Worm (Caenorhabditis elegans) whole organism, early embryonic: ENCODE results near the gene folt-1.

Experiments
- B0310.2 ChIP-seq: sonication (generic microtip); optimal IDR thresholded peaks from 2 replicates; lab custom pipeline; 2016; ENCODE audit warnings: mild to moderate bottlenecking, missing genetic modification characterization, missing compliant biosample characterization
- F13C5.2 ChIP-seq: sonication (generic microtip); optimal IDR thresholded peaks from 2 replicates; lab custom pipeline; 2017; ENCODE audit warnings: mild to moderate bottlenecking, missing genetic modification characterization, inconsistent platforms, missing compliant biosample characterization
- aly-1 ChIP-seq: sonication (generic microtip); optimal IDR thresholded peaks from 2 replicates; lab custom pipeline; 2016; ENCODE audit warnings: missing genetic modification characterization, missing compliant biosample characterization
- ama-1 ChIP-seq: fragments of 150-350 bp; optimal IDR thresholded peaks from 2 replicates; lab custom pipeline; 2014
- ceh-13 ChIP-seq: fragments of 200-800 bp; sonication (Bioruptor generic); optimal IDR thresholded peaks from 2 replicates; lab custom pipeline; 2018; ENCODE audit warnings: mild to moderate bottlenecking, missing genetic modification characterization, missing compliant biosample characterization
- ceh-36 ChIP-seq: sonication (generic microtip); optimal IDR thresholded peaks from 2 replicates; lab custom pipeline; 2016; ENCODE audit warnings: missing genetic modification characterization, inconsistent platforms, missing compliant biosample characterization
- ets-7 ChIP-seq: sonication (generic microtip); optimal IDR thresholded peaks from 2 replicates; lab custom pipeline; 2016; ENCODE audit warnings: missing genotype, missing genetic modification characterization, missing compliant biosample characterization
- flt-1 ChIP-seq: fragments of 200-800 bp; sonication (Bioruptor generic); IDR thresholded peaks from 2 replicates; pipeline ENCODE4 v1.3.6; 2022; ENCODE audit warnings: missing genetic modification characterization, missing compliant biosample characterization
- hmbx-1 ChIP-seq: sonication (generic microtip); optimal IDR thresholded peaks from 2 replicates; lab custom pipeline; 2016; ENCODE audit warnings: mild to moderate bottlenecking, missing genetic modification characterization, missing compliant biosample characterization
- hmg-4 ChIP-seq: fragments of 200-800 bp; sonication (Bioruptor generic); optimal IDR thresholded peaks from 2 replicates; lab custom pipeline; 2018; ENCODE audit warnings: mild to moderate bottlenecking, missing genetic modification characterization, missing compliant biosample characterization
- hnd-1 ChIP-seq: sonication (generic microtip); optimal IDR thresholded peaks from 2 replicates; lab custom pipeline; 2016; ENCODE audit warnings: missing genetic modification characterization, missing compliant biosample characterization
- pes-1 ChIP-seq: fragments of 200-800 bp; sonication (Bioruptor generic); IDR thresholded peaks from 2 replicates; pipeline ENCODE4 v1.3.6; 2022; ENCODE audit warnings: missing genetic modification reagents, missing genetic modification characterization, missing compliant biosample characterization
- scrt-1 ChIP-seq: fragments of 200-800 bp; sonication (Bioruptor generic); IDR thresholded peaks from 2 replicates; pipeline ENCODE4 v1.3.6; 2022; ENCODE audit warnings: missing genetic modification characterization, missing compliant biosample characterization
- sea-1 ChIP-seq: fragments of 200-800 bp; sonication (Bioruptor generic); conservative IDR thresholded peaks from 2 replicates; pipeline ENCODE4 v1.3.6; 2022; ENCODE audit warnings: missing genetic modification characterization, missing compliant biosample characterization
- tbx-11 ChIP-seq: fragments of 200-800 bp; sonication (Bioruptor generic); IDR thresholded peaks from 2 replicates; pipeline ENCODE4 v1.3.6; 2022; ENCODE audit warnings: missing genetic modification characterization, missing compliant biosample characterization
- tbx-37 ChIP-seq: fragments of 200-800 bp; sonication (Bioruptor generic); conservative IDR thresholded peaks from 2 replicates; pipeline ENCODE4 v1.3.6; 2022; ENCODE audit warnings: missing genetic modification reagents, missing genetic modification characterization, missing compliant biosample characterization
- tra-4 ChIP-seq: sonication (generic microtip); optimal IDR thresholded peaks from 2 replicates; lab custom pipeline; 2017; ENCODE audit warnings: missing genetic modification characterization, missing compliant biosample characterization

Gene folt-1

DNA sequence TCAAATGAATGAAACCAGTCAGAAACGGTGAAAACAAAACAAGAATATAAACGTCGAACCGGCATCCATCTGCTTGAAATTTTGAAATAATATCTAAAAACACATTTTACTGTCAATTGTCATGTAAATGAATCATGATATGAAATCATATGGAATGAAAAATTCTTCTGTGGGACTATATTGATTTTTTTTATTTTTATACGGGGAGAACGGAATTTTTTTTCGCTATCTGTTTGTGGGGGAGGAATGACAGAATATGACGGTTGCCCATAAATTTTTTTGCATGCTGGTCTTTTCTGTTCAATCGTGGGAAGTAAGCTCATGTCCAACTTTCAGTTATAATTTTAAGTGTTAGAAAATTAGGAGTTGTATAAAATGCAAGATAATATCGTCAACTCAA lies 3.4 kb downstream of the folt-1 start, which contains the start of gene C06H2.7:
C06H2.7 (minus strand) TSS at position 101 of the 400 bp plus-strand sequence.
- no peak for TF ChIP-seq hmbx-1 (tag; lab: Kevin White, UChicago)
- TF ChIP-seq hnd-1 (tag; lab: Kevin White, UChicago): no peak
- TF ChIP-seq ama-1 (lab: Kevin White, UChicago): no peak
- TF ChIP-seq scrt-1: no peak
- TF ChIP-seq pes-1 (GFP tag; lab: Robert Waterston, UW): no peak
- no peak for TF ChIP-seq sea-1 (GFP tag; lab: Robert Waterston, UW)
- no peak for TF ChIP-seq tbx-37
- TF ChIP-seq B0310.2 (tag; lab: Kevin White, UChicago): no peak
- TF ChIP-seq aly-1 (tag; lab: Kevin White, UChicago): no peak
- no peak for TF ChIP-seq ceh-36

DNA sequence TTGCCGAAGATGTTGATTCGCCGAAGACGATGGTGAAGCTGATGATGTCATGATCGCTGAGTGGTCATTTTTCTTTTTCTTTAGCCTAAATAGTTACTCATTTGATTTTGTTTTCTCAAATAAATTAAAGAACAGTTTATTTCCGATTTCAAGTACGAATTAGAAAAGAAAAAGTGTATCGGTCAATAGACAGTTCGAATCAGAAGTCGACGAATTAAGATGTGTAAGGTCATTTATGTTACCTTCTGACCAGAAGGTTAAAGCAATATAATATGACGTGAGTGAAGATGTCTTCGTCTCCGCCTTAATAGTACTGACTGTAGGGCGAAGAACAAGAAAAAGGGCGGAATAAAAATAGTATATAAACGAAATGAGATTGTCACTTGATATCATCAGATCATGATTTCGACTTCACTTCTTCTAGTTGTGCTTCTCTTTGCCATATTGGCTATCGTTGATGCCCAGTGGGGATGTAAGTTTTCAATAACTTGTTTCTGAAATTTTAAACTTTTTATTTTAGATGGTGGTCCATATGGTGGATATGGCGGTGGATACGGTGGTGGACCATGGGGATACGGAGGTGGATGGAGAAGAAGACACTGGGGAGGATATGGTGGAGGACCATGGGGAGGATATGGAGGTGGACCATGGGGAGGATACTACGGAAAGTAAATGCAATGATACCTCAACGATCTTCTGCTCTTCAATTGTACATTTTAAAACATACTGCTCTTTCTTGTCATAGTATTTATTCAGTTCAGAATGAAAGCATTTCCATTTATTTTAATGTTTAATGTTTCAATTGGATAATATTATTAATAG lies 5.9 kb downstream of the folt-1 start, which contains the start of the genes T19C4.24 and nlp-33:
T19C4.24 (minus strand) TSS at position 51 of the 822 bp plus-strand sequence.
nlp-33 (plus strand) TSS at position 389 of the 822 bp plus-strand sequence.
- TF ChIP-seq ceh-13 (GFP tag; lab: Kevin White, UChicago) (no peak), flt-1 (GFP tag; lab: Robert Waterston, UW) (no peak), hnd-1 (tag; lab: Kevin White, UChicago) (no peak), pes-1 (GFP tag; lab: Robert Waterston, UW) (no peak), ama-1 (lab: Kevin White, UChicago) (no peak)

DNA sequence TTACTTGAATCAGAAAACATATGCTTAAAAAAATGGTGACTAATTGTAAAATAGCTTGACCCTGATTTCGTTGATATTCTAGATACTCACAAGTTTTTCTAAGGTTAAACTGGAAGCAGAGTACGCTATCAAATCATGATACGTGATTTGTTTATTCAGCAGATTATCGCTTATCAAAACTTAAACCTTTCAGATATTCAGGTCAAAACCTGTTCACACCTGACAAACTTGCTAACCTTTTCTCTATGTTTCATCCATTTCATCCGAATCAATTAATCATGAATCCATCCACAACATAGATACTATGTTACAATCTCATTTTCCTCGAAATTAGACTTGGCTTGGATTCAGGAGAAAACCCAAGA lies 6.5 kb downstream of the folt-1 start:
- TF ChIP-seq tbx-11 (GFP tag; lab: Robert Waterston, UW) (no peak), pes-1 (GFP tag; lab: Robert Waterston, UW) (no peak), ama-1 (lab: Kevin White, UChicago) (no peak), hmbx-1 (tag; lab: Kevin White, UChicago) (no peak), flt-1 (GFP tag; lab: Robert Waterston, UW) (no peak), ceh-13 (GFP tag; lab: Kevin White, UChicago) (no peak), sea-1 (GFP tag; lab: Robert Waterston, UW) (no peak), F13C5.2 (tag; lab: Kevin White, UChicago) (no peak), B0310.2 (tag; lab: Kevin White, UChicago) (no peak), ceh-36 (no peak)

DNA sequence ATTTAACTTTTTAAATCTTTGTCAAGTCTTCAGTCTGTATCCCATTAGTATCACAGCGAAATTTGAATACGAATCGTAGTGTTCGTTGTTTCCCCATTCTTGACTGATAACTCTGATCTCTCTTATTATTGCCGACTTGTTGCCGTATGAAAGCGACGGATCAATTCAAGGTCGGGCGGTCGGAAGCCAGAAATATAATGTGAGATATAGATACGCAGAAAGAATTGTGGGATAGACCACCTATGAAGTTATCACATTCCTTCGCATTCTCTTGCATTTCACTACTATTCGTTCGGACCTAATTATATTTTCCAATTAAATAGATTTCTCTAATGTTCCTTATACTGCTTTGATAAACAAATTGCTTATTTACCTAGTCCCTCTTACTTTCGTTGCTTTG lies 7.7 kb downstream of the folt-1 start:
- TF ChIP-seq sea-1 (GFP tag; lab: Robert Waterston, UW): no peak

DNA sequence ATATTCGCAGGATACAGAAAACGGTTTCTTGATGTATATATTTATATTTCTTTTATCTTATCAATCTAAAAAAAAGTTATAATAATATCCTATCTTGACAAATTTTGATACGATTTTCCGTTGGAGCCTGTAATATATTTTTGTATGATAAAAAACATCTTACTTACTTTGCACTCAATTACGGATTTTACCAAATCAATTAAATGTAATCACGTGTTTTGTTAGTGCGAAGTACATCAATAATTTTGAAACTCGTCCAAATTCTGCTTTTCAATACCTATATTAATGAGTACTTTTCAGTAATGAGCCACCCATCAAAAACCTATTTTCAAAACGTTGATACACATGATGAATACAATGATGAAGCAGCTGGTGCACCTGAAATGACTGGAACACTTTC lies 8.1 kb downstream of the folt-1 start, which contains the start of gene T19C4.1:
T19C4.1 (plus strand) TSS at position 301 of the 400 bp plus-strand sequence.
- TF ChIP-seq sea-1 (GFP tag; lab: Robert Waterston, UW) (no peak), flt-1 (GFP tag; lab: Robert Waterston, UW) (no peak), hmbx-1 (tag; lab: Kevin White, UChicago) (no peak), ceh-13 (GFP tag; lab: Kevin White, UChicago) (no peak), aly-1 (tag; lab: Kevin White, UChicago) (no peak)

DNA sequence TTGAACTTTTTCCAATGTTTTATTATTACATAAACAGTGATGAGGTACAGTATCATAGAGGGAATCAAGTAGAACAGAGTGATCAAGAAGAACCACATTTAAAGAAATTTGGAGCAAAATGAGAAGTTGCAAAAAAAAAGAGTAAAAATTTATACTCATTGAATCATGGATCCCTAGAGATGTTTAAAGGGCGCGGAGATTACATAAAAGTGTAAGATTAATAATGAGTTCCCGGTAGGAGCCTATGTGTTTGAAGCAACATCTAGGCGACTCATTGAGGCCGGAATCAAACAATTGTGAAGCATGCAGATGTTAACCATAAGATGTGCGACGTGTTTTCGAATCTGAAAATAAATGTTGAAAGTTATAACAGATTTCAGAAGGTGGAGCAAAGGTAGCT lies 11.1 kb downstream of the folt-1 start, which contains the start of gene srg-39:
srg-39 (minus strand) TSS at position 101 of the 400 bp plus-strand sequence.
- TF ChIP-seq scrt-1: no peak
- TF ChIP-seq hmg-4: no peak
- no peak for TF ChIP-seq pes-1 (GFP tag; lab: Robert Waterston, UW)
- no peak for TF ChIP-seq hmbx-1 (tag; lab: Kevin White, UChicago)
- TF ChIP-seq flt-1 (GFP tag; lab: Robert Waterston, UW): no peak
- no peak for TF ChIP-seq hnd-1 (tag; lab: Kevin White, UChicago)
- no peak for TF ChIP-seq ceh-36
- TF ChIP-seq tbx-37: no peak
- TF ChIP-seq aly-1 (tag; lab: Kevin White, UChicago): no peak
- no peak for TF ChIP-seq ets-7 (tag; lab: Kevin White, UChicago)
- TF ChIP-seq ceh-13 (GFP tag; lab: Kevin White, UChicago): no peak
- no peak for TF ChIP-seq tra-4 (tag; lab: Kevin White, UChicago)
- TF ChIP-seq sea-1 (GFP tag; lab: Robert Waterston, UW): no peak
- no peak for TF ChIP-seq ama-1 (lab: Kevin White, UChicago)
- TF ChIP-seq B0310.2 (tag; lab: Kevin White, UChicago): no peak
- TF ChIP-seq tbx-11 (GFP tag; lab: Robert Waterston, UW): no peak
- no peak for TF ChIP-seq F13C5.2 (tag; lab: Kevin White, UChicago)

DNA sequence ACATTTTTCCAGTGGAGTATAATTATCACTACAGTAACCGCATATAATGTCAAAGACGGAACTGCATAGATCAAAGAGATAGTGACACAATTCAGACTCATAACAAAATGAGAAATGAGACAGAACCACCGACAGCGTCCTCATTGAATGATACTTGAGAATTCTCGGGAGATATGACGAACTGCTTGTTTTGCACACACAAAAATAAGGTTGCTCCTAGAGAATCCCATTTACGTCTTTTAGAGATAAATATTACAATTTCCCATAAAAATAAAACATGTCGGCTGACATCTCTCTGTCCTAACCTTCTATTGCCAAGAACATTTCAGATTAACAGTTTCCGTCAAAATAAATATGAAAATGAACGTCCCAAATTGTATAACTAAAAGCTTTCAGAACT lies 14.3 kb downstream of the folt-1 start, which contains the start of gene srg-38:
srg-38 (minus strand) TSS at position 101 of the 400 bp plus-strand sequence.
- TF ChIP-seq scrt-1: no peak
- no peak for TF ChIP-seq aly-1 (tag; lab: Kevin White, UChicago)
- TF ChIP-seq sea-1 (GFP tag; lab: Robert Waterston, UW): no peak
- TF ChIP-seq tra-4 (tag; lab: Kevin White, UChicago): no peak
- no peak for TF ChIP-seq hmg-4
- no peak for TF ChIP-seq hnd-1 (tag; lab: Kevin White, UChicago)
- no peak for TF ChIP-seq ceh-13 (GFP tag; lab: Kevin White, UChicago)
- no peak for TF ChIP-seq ets-7 (tag; lab: Kevin White, UChicago)

DNA sequence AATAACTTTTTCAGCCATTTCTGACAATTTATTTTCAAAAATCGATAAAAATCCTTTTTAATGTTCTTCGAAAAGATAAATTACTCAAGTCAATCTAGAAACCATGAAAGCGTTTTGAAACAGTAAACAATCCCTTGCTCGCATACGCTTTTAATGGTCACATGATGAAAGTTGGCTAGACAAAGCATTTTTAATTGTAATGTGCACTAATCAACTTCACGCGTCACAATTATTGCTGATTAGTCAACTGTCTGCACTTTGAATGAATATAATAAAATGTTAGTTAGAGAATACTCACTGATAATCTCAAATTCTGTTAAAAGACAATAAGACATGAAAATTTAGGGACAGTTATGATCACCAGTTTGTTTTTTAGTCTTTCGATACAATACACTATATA lies 15.3 kb downstream of the folt-1 start:
- no peak for TF ChIP-seq ama-1 (lab: Kevin White, UChicago)
